Fruit fly (Drosophila melanogaster) Kc167 (cell line): ENCODE results near the gene CG46512.
"Not testable (repeated sequence)": the region's sequence is repeated elsewhere in the genome, so short reads cannot be mapped to it uniquely, and the experiment has no call there.

Experiments used
- Myc ChIP-seq: fragments of >200 bp; optimal IDR thresholded peaks from 2 replicates; lab custom pipeline; 2017; ENCODE audit warnings: missing external identifiers
- Sin3A ChIP-seq: fragments of >200 bp; optimal IDR thresholded peaks from 2 replicates; lab custom pipeline; 2018; ENCODE audit warnings: missing external identifiers
- h ChIP-seq: fragments of >200 bp; optimal IDR thresholded peaks from 3 replicates; lab custom pipeline; 2018; ENCODE audit warnings: missing external identifiers
- insv ChIP-seq: fragments of >200 bp; optimal IDR thresholded peaks from 3 replicates; lab custom pipeline; 2018; ENCODE audit warnings: missing external identifiers
- psq ChIP-seq: fragments of >200 bp; optimal IDR thresholded peaks from 2 replicates; lab custom pipeline; 2017; ENCODE audit warnings: missing external identifiers
- ttk ChIP-seq: sonication (Bioruptor generic); optimal IDR thresholded peaks from 2 replicates; lab custom pipeline; 2017; ENCODE audit warnings: missing external identifiers

The CG46512 gene

DNA sequence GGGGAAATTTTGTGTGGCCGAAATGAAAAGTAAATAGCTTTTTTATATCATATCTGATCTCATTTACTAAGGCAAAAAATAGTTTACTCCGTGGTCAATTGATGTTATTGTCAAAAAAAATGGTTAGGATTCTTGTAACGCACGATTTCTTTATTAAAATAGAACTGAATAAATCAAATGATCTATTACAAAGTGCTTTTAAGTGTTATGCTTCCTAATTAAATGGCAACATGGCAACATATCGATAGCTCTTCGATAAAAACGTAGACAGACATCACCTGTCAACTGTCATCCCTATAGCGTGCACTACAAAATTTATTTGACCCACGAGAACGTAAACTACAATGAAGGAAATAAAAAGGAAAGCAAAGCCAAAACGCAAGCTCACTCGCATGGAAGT lies at the start of gene CG46512:
CG46512 (plus strand) TSS at position 301 of the 400 bp plus-strand sequence.
- TF ChIP-seq insv (lab: Kevin White, UChicago); Sin3A; Myc (lab: Kevin White, UChicago): not testable (repeated sequence)

DNA sequence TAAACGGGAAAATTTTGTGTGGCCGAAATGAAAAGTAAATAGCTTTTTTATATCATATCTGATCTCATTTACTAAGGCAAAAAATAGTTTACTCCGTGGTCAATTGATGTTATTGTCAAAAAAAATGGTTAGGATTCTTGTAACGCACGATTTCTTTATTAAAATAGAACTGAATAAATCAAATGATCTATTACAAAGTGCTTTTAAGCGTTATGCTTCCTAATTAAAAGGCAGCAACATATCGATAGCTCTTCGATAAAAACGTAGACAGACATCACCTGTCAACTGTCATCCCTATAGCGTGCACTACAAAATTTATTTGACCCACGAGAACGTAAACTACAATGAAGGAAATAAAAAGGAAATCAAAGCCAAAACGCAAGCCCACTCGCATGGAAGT lies 44.4 kb upstream of the CG46512 start, which contains the start of gene CG40813:
CG40813 (plus strand) TSS at position 301 of the 400 bp plus-strand sequence.
- TF ChIP-seq ttk, insv, psq (lab: Kevin White, UChicago): not testable (repeated sequence)

DNA sequence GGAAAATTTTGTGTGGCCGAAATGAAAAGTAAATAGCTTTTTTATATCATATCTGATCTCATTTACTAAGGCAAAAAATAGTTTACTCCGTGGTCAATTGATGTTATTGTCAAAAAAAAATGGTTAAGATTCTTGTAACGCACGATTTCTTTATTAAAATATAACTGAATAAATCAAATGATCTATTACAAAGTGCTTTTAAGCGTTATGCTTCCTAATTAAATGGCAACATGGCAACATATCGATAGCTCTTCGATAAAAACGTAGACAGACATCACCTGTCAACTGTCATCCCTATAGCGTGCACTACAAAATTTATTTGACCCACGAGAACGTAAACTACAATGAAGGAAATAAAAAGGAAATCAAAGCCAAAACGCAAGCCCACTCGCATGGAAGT lies 39.7 kb upstream of the CG46512 start, which contains the start of gene CG46504:
CG46504 (plus strand) TSS at position 301 of the 400 bp plus-strand sequence.
- not testable (repeated sequence) for TF ChIP-seq Myc, ttk, psq (lab: Kevin White, UChicago)

DNA sequence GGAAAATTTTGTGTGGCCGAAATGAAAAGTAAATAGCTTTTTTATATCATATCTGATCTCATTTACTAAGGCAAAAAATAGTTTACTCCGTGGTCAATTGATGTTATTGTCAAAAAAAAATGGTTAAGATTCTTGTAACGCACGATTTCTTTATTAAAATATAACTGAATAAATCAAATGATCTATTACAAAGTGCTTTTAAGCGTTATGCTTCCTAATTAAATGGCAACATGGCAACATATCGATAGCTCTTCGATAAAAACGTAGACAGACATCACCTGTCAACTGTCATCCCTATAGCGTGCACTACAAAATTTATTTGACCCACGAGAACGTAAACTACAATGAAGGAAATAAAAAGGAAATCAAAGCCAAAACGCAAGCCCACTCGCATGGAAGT lies 34.6 kb upstream of the CG46512 start, which contains the start of gene CG46505:
CG46505 (plus strand) TSS at position 301 of the 400 bp plus-strand sequence.
- TF ChIP-seq insv (lab: Kevin White, UChicago); ttk (lab: Kevin White, UChicago); Sin3A: not testable (repeated sequence)

DNA sequence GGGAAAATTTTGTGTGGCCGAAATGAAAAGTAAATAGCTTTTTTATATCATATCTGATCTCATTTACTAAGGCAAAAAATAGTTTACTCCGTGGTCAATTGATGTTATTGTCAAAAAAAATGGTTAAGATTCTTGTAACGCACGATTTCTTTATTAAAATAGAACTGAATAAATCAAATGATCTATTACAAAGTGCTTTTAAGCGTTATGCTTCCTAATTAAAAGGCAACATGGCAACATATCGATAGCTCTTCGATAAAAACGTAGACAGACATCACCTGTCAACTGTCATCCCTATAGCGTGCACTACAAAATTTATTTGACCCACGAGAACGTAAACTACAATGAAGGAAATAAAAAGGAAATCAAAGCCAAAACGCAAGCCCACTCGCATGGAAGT lies 29.6 kb upstream of the CG46512 start, which contains the start of gene CG46506:
CG46506 (plus strand) TSS at position 301 of the 400 bp plus-strand sequence.
- TF ChIP-seq psq (lab: Kevin White, UChicago); insv (lab: Kevin White, UChicago); Sin3A: not testable (repeated sequence)

DNA sequence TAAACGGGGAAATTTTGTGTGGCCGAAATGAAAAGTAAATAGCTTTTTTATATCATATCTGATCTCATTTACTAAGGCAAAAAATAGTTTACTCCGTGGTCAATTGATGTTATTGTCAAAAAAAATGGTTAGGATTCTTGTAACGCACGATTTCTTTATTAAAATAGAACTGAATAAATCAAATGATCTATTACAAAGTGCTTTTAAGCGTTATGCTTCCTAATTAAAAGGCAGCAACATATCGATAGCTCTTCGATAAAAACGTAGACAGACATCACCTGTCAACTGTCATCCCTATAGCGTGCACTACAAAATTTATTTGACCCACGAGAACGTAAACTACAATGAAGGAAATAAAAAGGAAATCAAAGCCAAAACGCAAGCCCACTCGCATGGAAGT lies 24.5 kb upstream of the CG46512 start, which contains the start of gene CG46507:
CG46507 (plus strand) TSS at position 301 of the 400 bp plus-strand sequence.
- not testable (repeated sequence) for TF ChIP-seq Myc (lab: Kevin White, UChicago); Sin3A; h (lab: Kevin White, UChicago)

DNA sequence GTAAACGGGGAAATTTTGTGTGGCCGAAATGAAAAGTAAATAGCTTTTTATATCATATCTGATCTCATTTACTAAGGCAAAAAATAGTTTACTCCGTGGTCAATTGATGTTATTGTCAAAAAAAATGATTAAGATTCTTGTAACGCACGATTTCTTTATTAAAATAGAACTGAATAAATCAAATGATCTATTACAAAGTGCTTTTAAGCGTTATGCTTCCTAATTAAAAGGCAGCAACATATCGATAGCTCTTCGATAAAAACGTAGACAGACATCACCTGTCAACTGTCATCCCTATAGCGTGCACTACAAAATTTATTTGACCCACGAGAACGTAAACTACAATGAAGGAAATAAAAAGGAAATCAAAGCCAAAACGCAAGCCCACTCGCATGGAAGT lies 19.8 kb upstream of the CG46512 start, which contains the start of gene CG46508:
CG46508 (plus strand) TSS at position 301 of the 400 bp plus-strand sequence.
- TF ChIP-seq Sin3A; h (lab: Kevin White, UChicago); Myc (lab: Kevin White, UChicago): not testable (repeated sequence)

DNA sequence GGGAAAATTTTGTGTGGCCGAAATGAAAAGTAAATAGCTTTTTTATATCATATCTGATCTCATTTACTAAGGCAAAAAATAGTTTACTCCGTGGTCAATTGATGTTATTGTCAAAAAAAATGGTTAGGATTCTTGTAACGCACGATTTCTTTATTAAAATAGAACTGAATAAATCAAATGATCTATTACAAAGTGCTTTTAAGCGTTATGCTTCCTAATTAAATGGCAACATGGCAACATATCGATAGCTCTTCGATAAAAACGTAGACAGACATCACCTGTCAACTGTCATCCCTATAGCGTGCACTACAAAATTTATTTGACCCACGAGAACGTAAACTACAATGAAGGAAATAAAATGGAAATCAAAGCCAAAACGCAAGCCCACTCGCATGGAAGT lies 14.8 kb upstream of the CG46512 start, which contains the start of gene CG46509:
CG46509 (plus strand) TSS at position 301 of the 400 bp plus-strand sequence.
- not testable (repeated sequence) for TF ChIP-seq Myc, h, psq (lab: Kevin White, UChicago)

DNA sequence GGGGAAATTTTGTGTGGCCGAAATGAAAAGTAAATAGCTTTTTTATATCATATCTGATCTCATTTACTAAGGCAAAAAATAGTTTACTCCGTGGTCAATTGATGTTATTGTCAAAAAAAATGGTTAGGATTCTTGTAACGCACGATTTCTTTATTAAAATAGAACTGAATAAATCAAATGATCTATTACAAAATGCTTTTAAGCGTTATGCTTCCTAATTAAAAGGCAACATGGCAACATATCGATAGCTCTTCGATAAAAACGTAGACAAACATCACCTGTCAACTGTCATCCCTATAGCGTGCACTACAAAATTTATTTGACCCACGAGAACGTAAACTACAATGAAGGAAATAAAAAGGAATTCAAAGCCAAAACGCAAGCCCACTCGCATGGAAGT lies 10.0 kb upstream of the CG46512 start, which contains the start of gene CG46510:
CG46510 (plus strand) TSS at position 301 of the 400 bp plus-strand sequence.
- not testable (repeated sequence) for TF ChIP-seq Myc, insv, h (lab: Kevin White, UChicago)

DNA sequence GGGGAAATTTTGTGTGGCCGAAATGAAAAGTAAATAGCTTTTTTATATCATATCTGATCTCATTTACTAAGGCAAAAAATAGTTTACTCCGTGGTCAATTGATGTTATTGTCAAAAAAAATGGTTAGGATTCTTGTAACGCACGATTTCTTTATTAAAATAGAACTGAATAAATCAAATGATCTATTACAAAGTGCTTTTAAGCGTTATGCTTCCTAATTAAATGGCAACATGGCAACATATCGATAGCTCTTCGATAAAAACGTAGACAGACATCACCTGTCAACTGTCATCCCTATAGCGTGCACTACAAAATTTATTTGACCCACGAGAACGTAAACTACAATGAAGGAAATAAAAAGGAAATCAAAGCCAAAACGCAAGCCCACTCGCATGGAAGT lies 5.0 kb upstream of the CG46512 start, which contains the start of gene CG46511:
CG46511 (plus strand) TSS at position 301 of the 400 bp plus-strand sequence.
- not testable (repeated sequence) for TF ChIP-seq Sin3A; h (lab: Kevin White, UChicago); psq (lab: Kevin White, UChicago)

DNA sequence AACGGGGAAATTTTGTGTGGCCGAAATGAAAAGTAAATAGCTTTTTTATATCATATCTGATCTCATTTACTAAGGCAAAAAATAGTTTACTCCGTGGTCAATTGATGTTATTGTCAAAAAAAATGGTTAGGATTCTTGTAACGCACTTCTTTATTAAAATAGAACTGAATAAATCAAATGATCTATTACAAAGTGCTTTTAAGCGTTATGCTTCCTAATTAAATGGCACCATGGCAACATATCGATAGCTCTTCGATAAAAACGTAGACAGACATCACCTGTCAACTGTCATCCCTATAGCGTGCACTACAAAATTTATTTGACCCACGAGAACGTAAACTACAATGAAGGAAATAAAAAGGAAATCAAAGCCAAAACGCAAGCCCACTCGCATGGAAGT lies 4.8 kb downstream of the CG46512 start, which contains the start of gene CG46513:
CG46513 (plus strand) TSS at position 301 of the 400 bp plus-strand sequence.
- TF ChIP-seq h, insv, psq (lab: Kevin White, UChicago): not testable (repeated sequence)

DNA sequence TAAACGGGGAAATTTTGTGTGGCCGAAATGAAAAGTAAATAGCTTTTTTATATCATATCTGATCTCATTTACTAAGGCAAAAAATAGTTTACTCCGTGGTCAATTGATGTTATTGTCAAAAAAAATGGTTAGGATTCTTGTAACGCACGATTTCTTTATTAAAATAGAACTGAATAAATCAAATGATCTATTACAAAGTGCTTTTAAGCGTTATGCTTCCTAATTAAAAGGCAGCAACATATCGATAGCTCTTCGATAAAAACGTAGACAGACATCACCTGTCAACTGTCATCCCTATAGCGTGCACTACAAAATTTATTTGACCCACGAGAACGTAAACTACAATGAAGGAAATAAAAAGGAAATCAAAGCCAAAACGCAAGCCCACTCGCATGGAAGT lies 9.7 kb downstream of the CG46512 start, which contains the start of gene CG46514:
CG46514 (plus strand) TSS at position 301 of the 400 bp plus-strand sequence.
- not testable (repeated sequence) for TF ChIP-seq h, ttk, Myc (lab: Kevin White, UChicago)

DNA sequence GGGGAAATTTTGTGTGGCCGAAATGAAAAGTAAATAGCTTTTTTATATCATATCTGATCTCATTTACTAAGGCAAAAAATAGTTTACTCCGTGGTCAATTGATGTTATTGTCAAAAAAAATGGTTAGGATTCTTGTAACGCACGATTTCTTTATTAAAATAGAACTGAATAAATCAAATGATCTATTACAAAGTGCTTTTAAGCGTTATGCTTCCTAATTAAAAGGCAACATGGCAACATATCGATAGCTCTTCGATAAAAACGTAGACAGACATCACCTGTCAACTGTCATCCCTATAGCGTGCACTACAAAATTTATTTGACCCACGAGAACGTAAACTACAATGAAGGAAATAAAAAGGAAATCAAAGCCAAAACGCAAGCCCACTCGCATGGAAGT lies 14.7 kb downstream of the CG46512 start, which contains the start of gene CG46515:
CG46515 (plus strand) TSS at position 301 of the 400 bp plus-strand sequence.
- TF ChIP-seq psq, Myc, insv (lab: Kevin White, UChicago): not testable (repeated sequence)
